Worm (Caenorhabditis elegans): Measurements from ENCODE around the gene del-7.

- TF ChIP-seq nhr-237 (tag; optimal IDR thresholded peaks at IDR 0.05) = no peak
- no peak for TF ChIP-seq alr-1 (tag; optimal IDR thresholded peaks at IDR 0.05)
- no peak for TF ChIP-seq nhr-10 (tag; optimal IDR thresholded peaks at IDR 0.05)
- no peak for TF ChIP-seq elt-1 (tag; optimal IDR thresholded peaks at IDR 0.05)
- no peak for TF ChIP-seq nhr-77 (tag; optimal IDR thresholded peaks at IDR 0.05)
- TF ChIP-seq ztf-11 (tag; optimal IDR thresholded peaks at IDR 0.05) = no peak
- no peak for TF ChIP-seq nhr-11 (tag; optimal IDR thresholded peaks at IDR 0.05)
- no peak for TF ChIP-seq aly-2 (tag; optimal IDR thresholded peaks at IDR 0.05)
- no peak for TF ChIP-seq ama-1 (optimal IDR thresholded peaks at IDR 0.05)
- no peak for TF ChIP-seq snpc-4 (tag; optimal IDR thresholded peaks at IDR 0.05)
- no peak for TF ChIP-seq sma-9 (GFP tag; optimal IDR thresholded peaks at IDR 0.05)
- TF ChIP-seq sma-9 (tag; optimal IDR thresholded peaks at IDR 0.05) = no peak
- TF ChIP-seq nhr-6 (tag; optimal IDR thresholded peaks at IDR 0.05) = no peak
- TF ChIP-seq mbf-1 (tag; optimal IDR thresholded peaks at IDR 0.05) = no peak
- no peak for TF ChIP-seq skn-1 (tag; optimal IDR thresholded peaks at IDR 0.05)
Observed at ce11 chrIV:7804740-7805139, 44.5 kb downstream of the del-7 start, which contains the start of gene C33H5.2.

All from whole organism, L2 larva.